Worm (Caenorhabditis elegans) whole organism, L4 larva: Measurements from ENCODE around the gene W03G11.3.

ENCODE experiments used
- T20F7.1 ChIP-seq: fragments of 200-800 bp; sonication (Bioruptor generic); optimal IDR thresholded peaks from 2 replicates; lab custom pipeline; 2018; ENCODE audit warnings: mild to moderate bottlenecking, missing genetic modification characterization, missing compliant biosample characterization
- Y48G9A.11 ChIP-seq: fragments of 200-800 bp; sonication (Bioruptor generic); IDR thresholded peaks from 2 replicates; pipeline ENCODE4 v1.3.6; 2022; ENCODE audit warnings: missing genetic modification reagents, missing genetic modification characterization, missing compliant biosample characterization
- Y5F2A.4 ChIP-seq: fragments of 200-800 bp; sonication (Bioruptor generic); optimal IDR thresholded peaks from 2 replicates; lab custom pipeline; 2018; ENCODE audit warnings: mild to moderate bottlenecking, missing genetic modification characterization, missing compliant biosample characterization
- aha-1 ChIP-seq: fragments of 150-350 bp; peaks from one replicate; lab custom pipeline; 2014; ENCODE audit warnings: missing biosample characterization, missing genetic modification characterization
- arid-1 ChIP-seq: fragments of 200-800 bp; sonication (Bioruptor generic); conservative IDR thresholded peaks from 2 replicates; pipeline ENCODE4 v1.3.6; 2022; ENCODE audit warnings: missing genetic modification reagents, missing genetic modification characterization, missing compliant biosample characterization
- attf-4 ChIP-seq: sonication (generic microtip); optimal IDR thresholded peaks from 3 replicates; lab custom pipeline; 2017; ENCODE audit warnings: missing biosample characterization, missing genetic modification characterization
- ceh-28 ChIP-seq: fragments of 150-350 bp; optimal IDR thresholded peaks from 2 replicates; lab custom pipeline; 2014; ENCODE audit warnings: missing biosample characterization, missing genetic modification reagents, missing genetic modification characterization
- dpl-1 ChIP-seq: fragments of 150-350 bp; optimal IDR thresholded peaks from 2 replicates; lab custom pipeline; 2014; ENCODE audit warnings: missing biosample characterization, missing genetic modification reagents, missing genetic modification characterization
- hmg-1.1 ChIP-seq: fragments of 200-800 bp; sonication (Bioruptor generic); IDR thresholded peaks from 2 replicates; pipeline ENCODE4 v1.3.6; 2022; ENCODE audit warnings: missing genetic modification reagents, missing genetic modification characterization, missing compliant biosample characterization
- lin-13 ChIP-seq: fragments of 150-350 bp; optimal IDR thresholded peaks from 2 replicates; lab custom pipeline; 2014; ENCODE audit warnings: missing biosample characterization, missing genetic modification reagents, missing genetic modification characterization
- lin-15B ChIP-seq: fragments of 150-350 bp; sonication (generic microtip); optimal IDR thresholded peaks from 3 replicates; lab custom pipeline; 2014; ENCODE audit warnings: missing biosample characterization, missing genetic modification characterization
- madf-5 ChIP-seq, 2 experiments: fragments of 200-800 bp; sonication (Bioruptor generic); IDR thresholded peaks; 2 replicates each; pipeline ENCODE4 v1.3.6; 2022; ENCODE audit warnings: missing compliant biosample characterization in 2 of 2, missing genetic modification characterization in 2 of 2
- tra-1 ChIP-seq: fragments of 200-800 bp; sonication (Bioruptor generic); IDR thresholded peaks from 2 replicates; pipeline ENCODE4 v1.3.6; 2022; ENCODE audit warnings: missing genetic modification reagents, missing genetic modification characterization, missing compliant biosample characterization
- unc-39 ChIP-seq: sonication (generic microtip); optimal IDR thresholded peaks from 2 replicates; lab custom pipeline; 2017; ENCODE audit warnings: missing biosample characterization, missing genetic modification characterization
- unc-62 ChIP-seq, 3 experiments: fragments of 150-350 bp in 1 of 3; sonication (generic microtip); optimal IDR thresholded peaks in 2 of 3; peaks in 1 of 3; 1 replicate in 1 of 3; 2 replicates in 2 of 3; lab custom pipeline; 2014 to 2017; ENCODE audit warnings: missing biosample characterization in 3 of 3, missing genetic modification characterization in 3 of 3, missing genetic modification reagents in 3 of 3, missing genotype in 1 of 3
- zfp-3 ChIP-seq: fragments of 200-800 bp; sonication (Bioruptor generic); conservative IDR thresholded peaks from 2 replicates; pipeline ENCODE4 v1.3.6; 2022; ENCODE audit warnings: missing genetic modification reagents, missing genetic modification characterization, missing compliant biosample characterization
- ztf-11 ChIP-seq: fragments of 150-350 bp; optimal IDR thresholded peaks from 2 replicates; lab custom pipeline; 2014; ENCODE audit warnings: missing biosample characterization, missing genetic modification characterization

The W03G11.3 gene

DNA sequence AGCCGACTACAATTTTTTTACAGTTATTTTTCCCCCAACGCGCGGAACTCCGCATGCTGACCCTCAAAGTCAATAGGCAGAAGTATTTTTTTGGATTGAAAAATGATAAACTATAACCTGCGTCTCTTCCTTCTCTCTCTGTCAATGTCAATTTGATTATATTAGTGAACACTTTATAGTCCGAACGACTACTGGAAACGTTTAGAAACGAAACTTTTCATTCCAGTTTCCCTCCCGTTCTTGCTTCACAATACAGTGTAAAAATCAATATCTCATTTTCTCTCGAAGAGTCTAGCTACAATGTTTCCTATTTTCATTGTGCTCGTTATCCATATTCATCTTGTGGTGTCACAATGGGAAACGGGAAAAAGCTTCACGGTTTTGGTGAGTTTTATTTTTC lies 35.4 kb downstream of the W03G11.3 start, which contains the start of gene lgc-24:
lgc-24 (plus strand) TSS at position 301 of the 400 bp plus-strand sequence.
- TF ChIP-seq dpl-1 (GFP tag; lab: Kevin White, UChicago) (no peak), unc-62 (GFP tag; optimal IDR thresholded peaks at IDR 0.05 in 1 of 2; lab: Kevin White, UChicago) (peak in 1 of 2 experiments; percentile 67), unc-62 (tag; optimal IDR thresholded peaks at IDR 0.05; lab: Kevin White, UChicago) (no peak)

DNA sequence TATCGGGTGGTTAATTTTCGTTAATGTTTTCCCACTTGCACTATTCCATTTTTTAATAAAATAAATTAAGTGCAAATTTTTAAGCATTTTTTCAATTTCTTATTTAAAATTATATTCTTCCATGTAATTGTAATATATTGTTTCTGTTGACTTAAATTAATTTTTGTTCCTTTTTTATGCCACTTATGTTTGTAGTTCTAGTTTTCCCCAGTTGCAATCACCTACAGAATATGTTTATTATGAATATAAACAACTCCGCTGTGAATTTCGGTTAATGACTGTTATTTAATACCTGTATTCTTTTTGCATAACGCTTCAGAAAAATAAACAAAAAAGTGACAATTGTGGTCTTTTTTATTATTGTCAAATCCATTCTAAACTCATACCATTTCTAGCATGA lies 38.7 kb downstream of the W03G11.3 start, which contains the start of gene lgc-23:
lgc-23 (plus strand) TSS at position 301 of the 400 bp plus-strand sequence.
- no peak for TF ChIP-seq ceh-28 (tag; lab: Kevin White, UChicago)
- no peak for TF ChIP-seq zfp-3 (GFP tag; lab: Robert Waterston, UW)
- TF ChIP-seq unc-39 = no peak
- TF ChIP-seq attf-4 = no peak
- no peak for TF ChIP-seq Y48G9A.11
- no peak for TF ChIP-seq T20F7.1 (GFP tag; lab: Kevin White, UChicago)
- TF ChIP-seq ztf-11 (tag; lab: Kevin White, UChicago) = no peak
- no peak for TF ChIP-seq madf-5 (GFP tag; IDR thresholded peaks at IDR 0.05; lab: Robert Waterston, UW)
- no peak for TF ChIP-seq lin-13
- no peak for TF ChIP-seq Y5F2A.4 (GFP tag; lab: Kevin White, UChicago)
- no peak for TF ChIP-seq hmg-1.1
- TF ChIP-seq lin-15B (tag; lab: Kevin White, UChicago) = no peak
- TF ChIP-seq arid-1 (GFP tag; lab: Robert Waterston, UW) = no peak

DNA sequence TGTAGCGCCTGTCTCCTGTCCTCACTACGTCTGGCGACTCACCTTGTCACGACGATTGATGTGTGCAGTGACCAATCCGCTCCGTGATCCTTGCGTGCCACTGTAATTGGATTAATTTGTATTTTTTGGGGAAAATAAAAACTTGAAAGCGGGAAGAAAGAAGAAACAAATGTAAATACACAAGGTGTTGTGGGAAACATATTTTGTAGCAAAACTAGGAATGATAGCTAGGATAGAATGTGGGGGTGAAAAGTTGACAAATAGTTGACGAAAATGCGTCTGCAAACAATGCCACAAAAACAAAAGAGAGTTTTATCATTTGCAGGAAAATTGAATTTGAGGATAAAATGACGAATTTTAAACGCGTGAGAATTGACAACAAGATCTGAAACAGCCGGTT lies 46.6 kb downstream of the W03G11.3 start, which contains the start of gene B0198.3:
B0198.3 (minus strand) TSS at position 101 of the 400 bp plus-strand sequence.
- peak; percentile 16 for TF ChIP-seq aha-1 (tag; lab: Kevin White, UChicago)
- no peak for TF ChIP-seq tra-1
